Fruit fly (Drosophila melanogaster): ENCODE results near the gene Stat92E.

Stat92E gene

DNA sequence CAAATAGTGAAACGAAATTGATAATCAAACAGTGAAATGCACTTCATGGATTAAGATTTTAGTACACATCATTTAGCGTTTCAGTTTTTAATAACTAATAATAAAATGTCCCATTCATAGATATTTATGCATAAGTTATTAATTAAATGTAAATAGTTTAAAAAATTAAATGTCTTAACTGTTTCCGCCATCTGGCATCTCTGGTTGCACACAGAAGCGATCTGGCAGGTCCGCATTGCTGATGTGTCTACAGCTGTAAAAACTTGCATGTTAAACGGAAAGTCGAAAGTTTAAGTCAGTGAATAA, 36.3 kb upstream of the Stat92E start, which contains the start of gene Srp72:
Srp72 (plus strand) TSS at position 232 of the 306 bp plus-strand sequence.
- TF ChIP-seq CG1621 (tag; optimal IDR thresholded peaks at IDR 0.05) (no peak), Ets96B (tag; optimal IDR thresholded peaks at IDR 0.05) (no peak), vri (GFP tag; optimal IDR thresholded peaks at IDR 0.05) (no peak), CG7368 (GFP tag; optimal IDR thresholded peaks at IDR 0.05) (peak; percentile 35), lz (GFP tag; optimal IDR thresholded peaks at IDR 0.05) (peak; percentile 55), Sox15 (GFP tag; optimal IDR thresholded peaks at IDR 0.05) (peak; percentile 40), dsx (GFP tag; optimal IDR thresholded peaks at IDR 0.05; ENCODE audit: poor library complexity, severe bottlenecking) (no peak), CG6792 (GFP tag; optimal IDR thresholded peaks at IDR 0.05) (peak; percentile 6), achi (GFP tag; optimal IDR thresholded peaks at IDR 0.05) (peak; percentile 56), CG31627 (GFP tag; optimal IDR thresholded peaks at IDR 0.05) (peak; percentile 43), CG11762 (GFP tag; optimal IDR thresholded peaks at IDR 0.05; ENCODE audit: insufficient read depth) (no peak), Lpt (GFP tag; optimal IDR thresholded peaks at IDR 0.05) (peak; percentile 35), salr (GFP tag; optimal IDR thresholded peaks at IDR 0.05) (no peak), Blimp-1 (GFP tag; optimal IDR thresholded peaks at IDR 0.05) (no peak), Smox (GFP tag; optimal IDR thresholded peaks at IDR 0.05) (peak; percentile 53), fkh (GFP tag; optimal IDR thresholded peaks at IDR 0.05) (peak; percentile 13), dac (GFP tag; optimal IDR thresholded peaks at IDR 0.05) (no peak), net (GFP tag; optimal IDR thresholded peaks at IDR 0.05) (no peak), CG6808 (GFP tag; optimal IDR thresholded peaks at IDR 0.05) (peak; percentile 41), CG6163 (GFP tag; IDR thresholded peaks at IDR 0.05) (no peak), OdsH (GFP tag; optimal IDR thresholded peaks at IDR 0.05) (peak; percentile 54), Sox102F (GFP tag; optimal IDR thresholded peaks at IDR 0.05) (peak; percentile 20), CG9139 (GFP tag; optimal IDR thresholded peaks at IDR 0.05) (no peak), CG11902 (GFP tag; optimal IDR thresholded peaks at IDR 0.05) (peak; percentile 46), pdm3 (GFP tag; optimal IDR thresholded peaks at IDR 0.05) (peak; percentile 55), CG3919 (GFP tag; optimal IDR thresholded peaks at IDR 0.05) (peak; percentile 52), Gug (GFP tag; IDR thresholded peaks at IDR 0.05) (peak; percentile 36; the same call in 1 of the 2 replicates), CG15336 (GFP tag; IDR thresholded peaks at IDR 0.05) (peak; percentile 34; the same call in 1 of the 2 replicates), CG11294 (GFP tag; IDR thresholded peaks at IDR 0.05) (peak; percentile 8; the same call in 1 of the 2 replicates), Eip75B (GFP tag; optimal IDR thresholded peaks at IDR 0.05) (peak; percentile 40), CG6276 (GFP tag; optimal IDR thresholded peaks at IDR 0.05) (no peak), topi (GFP tag; optimal IDR thresholded peaks at IDR 0.05) (peak; percentile 45), Met (GFP tag; optimal IDR thresholded peaks at IDR 0.05) (peak; percentile 55), Ets21C (GFP tag; optimal IDR thresholded peaks at IDR 0.05) (peak; percentile 0), fd59A (GFP tag; optimal IDR thresholded peaks at IDR 0.05) (no peak), svp (GFP tag) (peak; percentile 81), Eip78C (GFP tag) (peak; percentile 77), Sox14 (GFP tag; optimal IDR thresholded peaks at IDR 0.05) (peak; percentile 26), CG3032 (tag; optimal IDR thresholded peaks at IDR 0.05) (peak; percentile 28), Hr38 (GFP tag; optimal IDR thresholded peaks at IDR 0.05) (no peak), CG6854 (GFP tag; optimal IDR thresholded peaks at IDR 0.05) (no peak), Hr4 (GFP tag; optimal IDR thresholded peaks at IDR 0.05) (peak; percentile 59), ss (GFP tag; optimal IDR thresholded peaks at IDR 0.05) (peak in 1 of 2 experiments; percentile 15), CG8119 (GFP tag; IDR thresholded peaks at IDR 0.05) (peak; percentile 58; the same call in 1 of the 3 replicates), CG16779 (tag; optimal IDR thresholded peaks at IDR 0.05) (no peak), Eip93F (GFP tag; optimal IDR thresholded peaks at IDR 0.05) (peak; percentile 30), cyc (GFP tag; optimal IDR thresholded peaks at IDR 0.05) (peak; percentile 31), acj6 (GFP tag; optimal IDR thresholded peaks at IDR 0.05) (peak; percentile 58), CG4318 (GFP tag; optimal IDR thresholded peaks at IDR 0.05) (no peak), Hr39 (GFP tag; optimal IDR thresholded peaks at IDR 0.05) (peak; percentile 45), CG10669 (GFP tag; optimal IDR thresholded peaks at IDR 0.05) (peak; percentile 41), spab (GFP tag; optimal IDR thresholded peaks at IDR 0.05) (no peak), CG10631 (GFP tag; optimal IDR thresholded peaks at IDR 0.05) (peak; percentile 48)

Data from whole organism, prepupa.